Worm (Caenorhabditis elegans) whole organism, midembryonic: ENCODE measurements around the gene str-4.

Source experiments
- T22C8.4 ChIP-seq: fragments of 200-800 bp; sonication (Bioruptor generic); IDR thresholded peaks from 2 replicates; pipeline ENCODE4 v1.3.6; 2022; ENCODE audit warnings: missing genetic modification characterization, missing compliant biosample characterization
- cog-1 ChIP-seq: sonication (generic microtip); optimal IDR thresholded peaks from 2 replicates; lab custom pipeline; 2016; ENCODE audit warnings: missing genetic modification characterization, missing compliant biosample characterization
- flt-1 ChIP-seq: fragments of 200-800 bp; sonication (Bioruptor generic); IDR thresholded peaks from 2 replicates; pipeline ENCODE4 v1.3.6; 2022; ENCODE audit warnings: missing genetic modification characterization, missing compliant biosample characterization
- klf-2 ChIP-seq: fragments of 200-800 bp; sonication (Bioruptor generic); conservative IDR thresholded peaks from 2 replicates; pipeline ENCODE4 v1.3.6; 2022; ENCODE audit warnings: missing genetic modification reagents, missing genetic modification characterization, missing compliant biosample characterization
- med-1 ChIP-seq: sonication (generic microtip); optimal IDR thresholded peaks from 2 replicates; lab custom pipeline; 2017; ENCODE audit warnings: missing genetic modification characterization, mild to moderate bottlenecking, missing compliant biosample characterization, antibody characterized with exemption, missing genetic modification reagents; ENCODE audit not compliant: insufficient read depth
- ref-1 ChIP-seq: fragments of 200-800 bp; sonication (Bioruptor generic); conservative IDR thresholded peaks from 2 replicates; pipeline ENCODE4 v1.3.6; 2022; ENCODE audit warnings: missing genetic modification reagents, missing genetic modification characterization, missing compliant biosample characterization
- tab-1 ChIP-seq: fragments of 200-800 bp; sonication (Bioruptor generic); IDR thresholded peaks from 2 replicates; pipeline ENCODE4 v1.3.6; 2022; ENCODE audit warnings: missing genetic modification characterization, missing compliant biosample characterization
- ztf-23 ChIP-seq: fragments of 200-800 bp; sonication (Bioruptor generic); IDR thresholded peaks from 2 replicates; pipeline ENCODE4 v1.3.6; 2022; ENCODE audit warnings: missing genetic modification reagents, missing genetic modification characterization, missing compliant biosample characterization
- ztf-29 ChIP-seq: fragments of 200-800 bp; sonication (Bioruptor generic); IDR thresholded peaks from 2 replicates; pipeline ENCODE4 v1.3.6; 2022; ENCODE audit warnings: missing genetic modification reagents, missing genetic modification characterization, missing compliant biosample characterization

DNA sequence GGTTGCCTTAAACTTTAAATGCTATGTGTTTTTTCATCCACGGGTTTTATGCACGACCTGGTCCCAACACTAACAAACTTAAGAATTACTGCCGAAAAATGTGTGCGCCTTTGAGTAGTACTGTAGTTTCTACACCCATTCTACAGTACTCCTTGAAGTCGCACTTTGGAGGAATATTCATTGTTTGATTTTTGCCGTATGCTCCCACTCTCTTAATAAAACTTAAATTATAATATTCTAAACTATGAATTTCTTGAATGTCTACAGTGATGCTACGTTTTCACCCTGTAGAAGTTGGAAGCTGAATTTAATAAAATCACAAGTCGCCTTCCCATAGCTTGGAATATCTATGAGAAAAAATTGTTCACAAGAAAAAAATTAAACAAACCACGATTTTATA is 29.7 kb downstream of the str-4 start:
- TF ChIP-seq med-1: no peak
- no peak for TF ChIP-seq flt-1 (GFP tag; lab: Robert Waterston, UW)
- no peak for TF ChIP-seq cog-1 (tag; lab: Kevin White, UChicago)
- no peak for TF ChIP-seq ztf-23 (GFP tag; lab: Robert Waterston, UW)
- no peak for TF ChIP-seq ztf-29 (GFP tag; lab: Robert Waterston, UW)
- no peak for TF ChIP-seq T22C8.4 (GFP tag; lab: Robert Waterston, UW)
- TF ChIP-seq tab-1 (GFP tag; lab: Robert Waterston, UW): no peak
- no peak for TF ChIP-seq klf-2 (GFP tag; lab: Robert Waterston, UW)
- no peak for TF ChIP-seq ref-1 (GFP tag; lab: Robert Waterston, UW)
